Worm (Caenorhabditis elegans): Measurements from ENCODE around the gene ent-7.

- no peak for TF ChIP-seq jun-1 (tag; optimal IDR thresholded peaks at IDR 0.05)
- no peak for TF ChIP-seq blmp-1 (tag; optimal IDR thresholded peaks at IDR 0.05)
- no peak for TF ChIP-seq aly-2 (tag; optimal IDR thresholded peaks at IDR 0.05)
- TF ChIP-seq dsc-1 (tag; optimal IDR thresholded peaks at IDR 0.05), result no peak
- TF ChIP-seq nhr-76 (tag; optimal IDR thresholded peaks at IDR 0.05), result no peak
- no peak for TF ChIP-seq ztf-11 (tag; optimal IDR thresholded peaks at IDR 0.05)
- no peak for TF ChIP-seq egl-27 (tag; optimal IDR thresholded peaks at IDR 0.05)
- TF ChIP-seq ama-1 (optimal IDR thresholded peaks at IDR 0.05), result no peak
- TF ChIP-seq dpl-1 (GFP tag; optimal IDR thresholded peaks at IDR 0.05), result peak in 1 of 3 experiments; percentile 20
Measured at ce11 chrIV:10062728-10063127, 45.7 kb downstream of the ent-7 start, which contains the start of gene ipla-7.
